Worm (Caenorhabditis elegans) whole organism, L1 larva: Measurements from ENCODE around the gene col-92.

Experiments
- ama-1 ChIP-seq: fragments of 150-350 bp; optimal IDR thresholded peaks from 2 replicates; lab custom pipeline; 2014
- ceh-63 ChIP-seq: fragments of 200-800 bp; sonication (Bioruptor generic); optimal IDR thresholded peaks from 2 replicates; lab custom pipeline; 2018; ENCODE audit warnings: mild to moderate bottlenecking, missing genetic modification characterization, missing compliant biosample characterization
- egl-27 ChIP-seq, 2 experiments: fragments of 150-350 bp in 1 of 2; sonication (generic microtip); optimal IDR thresholded peaks; 3 replicates each; lab custom pipeline; 2017 to 2018; ENCODE audit warnings: missing biosample characterization in 2 of 2, missing genetic modification characterization in 2 of 2, missing genetic modification reagents in 2 of 2
- elt-3 ChIP-seq, 6 experiments: fragments of 150-350 bp in 1 of 6; sonication (generic microtip); optimal IDR thresholded peaks; 2 replicates each; lab custom pipeline; 2017 to 2018; ENCODE audit warnings: missing biosample characterization in 6 of 6, missing genetic modification characterization in 6 of 6, inconsistent platforms in 1 of 6
- jun-1 ChIP-seq: fragments of 150-350 bp; optimal IDR thresholded peaks from 2 replicates; lab custom pipeline; 2014; ENCODE audit warnings: missing biosample characterization, missing genetic modification reagents, missing genetic modification characterization
- mdl-1 ChIP-seq, 2 experiments: fragments of 150-350 bp; optimal IDR thresholded peaks; 2 replicates each; lab custom pipeline; 2014 to 2017; ENCODE audit warnings: missing biosample characterization in 2 of 2, missing genetic modification characterization in 2 of 2, inconsistent platforms in 1 of 2
- nhr-12 ChIP-seq: sonication (generic microtip); optimal IDR thresholded peaks from 2 replicates; lab custom pipeline; 2017; ENCODE audit warnings: missing biosample characterization, missing genetic modification characterization
- pag-3 ChIP-seq: sonication (generic microtip); optimal IDR thresholded peaks from 2 replicates; lab custom pipeline; 2017; ENCODE audit warnings: missing genetic modification characterization, mild to moderate bottlenecking, missing compliant biosample characterization, antibody characterized with exemption, borderline replicate concordance; ENCODE audit not compliant: insufficient read depth
- unc-30 ChIP-seq: sonication (generic microtip); optimal IDR thresholded peaks from 2 replicates; lab custom pipeline; 2017; ENCODE audit warnings: missing biosample characterization, missing genetic modification characterization
- unc-62 ChIP-seq: fragments of 150-350 bp; optimal IDR thresholded peaks from 2 replicates; lab custom pipeline; 2014; ENCODE audit warnings: missing biosample characterization, missing genetic modification reagents, missing genetic modification characterization
- ztf-11 ChIP-seq, 2 experiments: sonication (generic microtip); optimal IDR thresholded peaks; 2 replicates each; lab custom pipeline; 2016 to 2017; ENCODE audit warnings: missing genetic modification characterization in 2 of 2, missing biosample characterization in 1 of 2, missing compliant biosample characterization in 1 of 2

ce11 chrIII:10969644-10970043 is 13.4 kb downstream of the col-92 start, which contains the start of gene dhc-4:
- TF ChIP-seq unc-30 (tag; lab: Kevin White, UChicago) (no peak), mdl-1 (tag; optimal IDR thresholded peaks at IDR 0.05; lab: Kevin White, UChicago) (no peak), egl-27 (tag; optimal IDR thresholded peaks at IDR 0.05; lab: Kevin White, UChicago) (no peak), nhr-12 (tag; lab: Kevin White, UChicago) (no peak), jun-1 (tag; lab: Kevin White, UChicago) (no peak), ceh-63 (GFP tag; lab: Kevin White, UChicago) (no peak), unc-62 (GFP tag; lab: Kevin White, UChicago) (no peak), pag-3 (tag; lab: Kevin White, UChicago) (no peak), elt-3 (tag; optimal IDR thresholded peaks at IDR 0.05; lab: Kevin White, UChicago) (no peak), ztf-11 (tag; optimal IDR thresholded peaks at IDR 0.05; lab: Kevin White, UChicago) (no peak), ama-1 (lab: Kevin White, UChicago) (no peak)
